Worm (Caenorhabditis elegans) whole organism, mixed stage, embryonic: ENCODE data around the gene F17E9.2.

ENCODE experiments used
- M03D4.4 ChIP-seq: sonication (generic microtip); optimal IDR thresholded peaks from 2 replicates; lab custom pipeline; 2017; ENCODE audit warnings: mild to moderate bottlenecking, missing genetic modification characterization, missing compliant biosample characterization
- bed-3 ChIP-seq: fragments of 200-800 bp; sonication (Bioruptor generic); optimal IDR thresholded peaks from 3 replicates; lab custom pipeline; 2018; ENCODE audit warnings: mild to moderate bottlenecking, missing genetic modification characterization, moderate library complexity, missing compliant biosample characterization
- blmp-1 ChIP-seq: fragments of 150-350 bp; optimal IDR thresholded peaks from 2 replicates; lab custom pipeline; 2014; ENCODE audit warnings: missing biosample characterization, missing genetic modification characterization
- ceh-39 ChIP-seq: fragments of 150-350 bp; optimal IDR thresholded peaks from 2 replicates; lab custom pipeline; 2014; ENCODE audit warnings: missing biosample characterization, missing genetic modification characterization
- ceh-43 ChIP-seq: fragments of 200-800 bp; sonication (Bioruptor generic); optimal IDR thresholded peaks from 2 replicates; lab custom pipeline; 2018; ENCODE audit warnings: mild to moderate bottlenecking, missing genetic modification characterization, moderate library complexity, missing compliant biosample characterization
- ceh-83 ChIP-seq: fragments of 200-800 bp; sonication (Bioruptor generic); optimal IDR thresholded peaks from 2 replicates; lab custom pipeline; 2018; ENCODE audit warnings: mild to moderate bottlenecking, missing genetic modification characterization, missing compliant biosample characterization
- ces-1 ChIP-seq: fragments of 150-350 bp; optimal IDR thresholded peaks from 2 replicates; lab custom pipeline; 2014; ENCODE audit warnings: missing biosample characterization, missing genetic modification reagents, missing genetic modification characterization
- cnd-1 ChIP-seq: fragments of 200-800 bp; sonication (Bioruptor generic); optimal IDR thresholded peaks from 2 replicates; lab custom pipeline; 2018; ENCODE audit warnings: mild to moderate bottlenecking, missing genetic modification characterization, missing compliant biosample characterization
- drap-1 ChIP-seq: fragments of 200-800 bp; sonication (Bioruptor generic); optimal IDR thresholded peaks from 3 replicates; lab custom pipeline; 2018; ENCODE audit warnings: mild to moderate bottlenecking, missing genetic modification characterization, missing compliant biosample characterization
- elt-1 ChIP-seq: sonication (generic microtip); optimal IDR thresholded peaks from 2 replicates; lab custom pipeline; 2017; ENCODE audit warnings: missing genetic modification characterization, mild to moderate bottlenecking, missing compliant biosample characterization, antibody characterized with exemption, moderate library complexity, borderline replicate concordance; ENCODE audit not compliant: insufficient read depth
- elt-3 ChIP-seq: fragments of 150-350 bp; optimal IDR thresholded peaks from 2 replicates; lab custom pipeline; 2014; ENCODE audit warnings: missing biosample characterization, missing genetic modification characterization
- flh-1 ChIP-seq: fragments of 200-800 bp; sonication (Bioruptor generic); optimal IDR thresholded peaks from 2 replicates; lab custom pipeline; 2018; ENCODE audit warnings: mild to moderate bottlenecking, missing genetic modification characterization, moderate library complexity, missing compliant biosample characterization
- ham-2 ChIP-seq: fragments of 200-800 bp; sonication (Bioruptor generic); optimal IDR thresholded peaks from 2 replicates; lab custom pipeline; 2018; ENCODE audit warnings: mild to moderate bottlenecking, missing genetic modification characterization, missing compliant biosample characterization
- hlh-1 ChIP-seq: fragments of 150-350 bp; optimal IDR thresholded peaks from 2 replicates; lab custom pipeline; 2014; ENCODE audit warnings: missing biosample characterization, missing genetic modification reagents, missing genetic modification characterization
- lin-13 ChIP-seq: fragments of 150-350 bp; optimal IDR thresholded peaks from 2 replicates; lab custom pipeline; 2014; ENCODE audit warnings: missing biosample characterization, missing genetic modification characterization
- lin-32 ChIP-seq: fragments of 200-800 bp; sonication (Bioruptor generic); optimal IDR thresholded peaks from 2 replicates; lab custom pipeline; 2018; ENCODE audit warnings: mild to moderate bottlenecking, missing genetic modification characterization, missing compliant biosample characterization
- lsy-2 ChIP-seq: fragments of 150-350 bp; optimal IDR thresholded peaks from 2 replicates; lab custom pipeline; 2014; ENCODE audit warnings: missing biosample characterization, missing genetic modification characterization
- mab-5 ChIP-seq: fragments of 150-350 bp; optimal IDR thresholded peaks from 2 replicates; lab custom pipeline; 2014; ENCODE audit warnings: missing biosample characterization, missing genetic modification characterization
- mep-1 ChIP-seq: fragments of 150-350 bp; optimal IDR thresholded peaks from 2 replicates; lab custom pipeline; 2017; ENCODE audit warnings: missing biosample characterization, missing genetic modification reagents, missing genetic modification characterization, inconsistent platforms
- mls-2 ChIP-seq: sonication (generic microtip); optimal IDR thresholded peaks from 2 replicates; lab custom pipeline; 2016; ENCODE audit warnings: mild to moderate bottlenecking, missing genetic modification characterization, moderate library complexity, missing compliant biosample characterization
- nhr-12 ChIP-seq: fragments of 150-350 bp; optimal IDR thresholded peaks from 2 replicates; lab custom pipeline; 2014; ENCODE audit warnings: missing biosample characterization, missing genetic modification characterization
- nhr-2 ChIP-seq: fragments of 150-350 bp; optimal IDR thresholded peaks from 2 replicates; lab custom pipeline; 2014; ENCODE audit warnings: missing biosample characterization, missing genetic modification characterization
- nhr-237 ChIP-seq: fragments of 150-350 bp; optimal IDR thresholded peaks from 2 replicates; lab custom pipeline; 2014; ENCODE audit warnings: missing biosample characterization, missing genetic modification characterization
- nhr-28 ChIP-seq: fragments of 150-350 bp; optimal IDR thresholded peaks from 2 replicates; lab custom pipeline; 2014; ENCODE audit warnings: missing biosample characterization, missing genetic modification characterization
- nhr-76 ChIP-seq: sonication (generic microtip); optimal IDR thresholded peaks from 2 replicates; lab custom pipeline; 2017; ENCODE audit warnings: missing biosample characterization, missing genetic modification characterization
- pha-4 ChIP-seq: fragments of 150-350 bp; optimal IDR thresholded peaks from 2 replicates; lab custom pipeline; 2018; ENCODE audit warnings: missing biosample characterization, missing genetic modification reagents, missing genetic modification characterization
- sem-2 ChIP-seq: fragments of 200-800 bp; sonication (Bioruptor generic); optimal IDR thresholded peaks from 2 replicates; lab custom pipeline; 2018; ENCODE audit warnings: mild to moderate bottlenecking, missing genetic modification characterization, missing compliant biosample characterization
- snpc-4 ChIP-seq: fragments of 150-350 bp; optimal IDR thresholded peaks from 2 replicates; lab custom pipeline; 2014; ENCODE audit warnings: missing biosample characterization, missing genetic modification characterization
- sptf-1 ChIP-seq: sonication (generic microtip); optimal IDR thresholded peaks from 2 replicates; lab custom pipeline; 2017; ENCODE audit warnings: mild to moderate bottlenecking, missing genetic modification characterization, moderate library complexity, missing compliant biosample characterization
- tbx-8 ChIP-seq: fragments of 200-800 bp; sonication (Bioruptor generic); optimal IDR thresholded peaks from 2 replicates; lab custom pipeline; 2018; ENCODE audit warnings: mild to moderate bottlenecking, missing genetic modification characterization, moderate library complexity, missing compliant biosample characterization
- unc-120 ChIP-seq: sonication (generic microtip); optimal IDR thresholded peaks from 2 replicates; lab custom pipeline; 2017; ENCODE audit warnings: missing genetic modification characterization, missing compliant biosample characterization; ENCODE audit not compliant: poor library complexity, severe bottlenecking
- unc-39 ChIP-seq: fragments of 150-350 bp; optimal IDR thresholded peaks from 2 replicates; lab custom pipeline; 2014; ENCODE audit warnings: missing biosample characterization, missing genetic modification characterization
- unc-62 ChIP-seq: fragments of 150-350 bp; optimal IDR thresholded peaks from 2 replicates; lab custom pipeline; 2014; ENCODE audit warnings: missing biosample characterization, missing genetic modification reagents, missing genetic modification characterization
- zip-8 ChIP-seq: fragments of 150-350 bp; optimal IDR thresholded peaks from 2 replicates; lab custom pipeline; 2014; ENCODE audit warnings: missing biosample characterization, missing genetic modification characterization
- ztf-11 ChIP-seq: fragments of 150-350 bp; optimal IDR thresholded peaks from 2 replicates; lab custom pipeline; 2014; ENCODE audit warnings: missing biosample characterization, missing genetic modification characterization

F17E9.2 gene

ce11 chrIV:8366295-8366694, 10.6 kb downstream of the F17E9.2 start, which contains the start of gene aagr-1:
aagr-1 (plus strand) TSS chrIV:8366521.
- TF ChIP-seq hlh-1 (tag; lab: Kevin White, UChicago) = no peak
- TF ChIP-seq lin-13 (tag; lab: Kevin White, UChicago) = no peak
- TF ChIP-seq lsy-2 = no peak
- TF ChIP-seq ces-1 (GFP tag; lab: Kevin White, UChicago) = no peak
- no peak for TF ChIP-seq ceh-83 (GFP tag; lab: Kevin White, UChicago)
- TF ChIP-seq blmp-1 = no peak
- TF ChIP-seq mab-5 = no peak
- TF ChIP-seq mls-2 (tag; lab: Kevin White, UChicago) = no peak
- no peak for TF ChIP-seq cnd-1 (tag; lab: Kevin White, UChicago)
- TF ChIP-seq nhr-28 (tag; lab: Kevin White, UChicago) = no peak
- TF ChIP-seq lin-32 (GFP tag; lab: Kevin White, UChicago) = no peak

- TF ChIP-seq pha-4 (tag; lab: Kevin White, UChicago) (no peak), flh-1 (GFP tag; lab: Kevin White, UChicago) (no peak), lin-32 (GFP tag; lab: Kevin White, UChicago) (no peak), unc-120 (tag; lab: Kevin White, UChicago) (no peak), unc-39 (no peak), blmp-1 (no peak), nhr-237 (tag; lab: Kevin White, UChicago) (no peak), mep-1 (tag; lab: Kevin White, UChicago) (no peak)
Observed at ce11 chrIV:8367887-8368286, 12.2 kb downstream of the F17E9.2 start.

- TF ChIP-seq pha-4 (tag; lab: Kevin White, UChicago) (no peak), drap-1 (no peak), elt-1 (tag; lab: Kevin White, UChicago) (no peak), cnd-1 (tag; lab: Kevin White, UChicago) (no peak), bed-3 (GFP tag; lab: Kevin White, UChicago) (no peak), unc-120 (tag; lab: Kevin White, UChicago) (no peak), mab-5 (no peak), nhr-2 (tag; lab: Kevin White, UChicago) (no peak), unc-62 (GFP tag; lab: Kevin White, UChicago) (no peak), flh-1 (GFP tag; lab: Kevin White, UChicago) (no peak), hlh-1 (tag; lab: Kevin White, UChicago) (no peak), M03D4.4 (tag; lab: Kevin White, UChicago) (no peak), elt-3 (tag; lab: Kevin White, UChicago) (no peak), sptf-1 (tag; lab: Kevin White, UChicago) (no peak), unc-39 (no peak)
Observed at ce11 chrIV:8369135-8369534, 13.4 kb downstream of the F17E9.2 start, which contains the start of gene D2096.6. D2096.6 (minus strand) TSS chrIV:8369235.

ce11 chrIV:8375381-8375780, 19.7 kb downstream of the F17E9.2 start:
- no peak for TF ChIP-seq nhr-76 (tag; lab: Kevin White, UChicago)
- TF ChIP-seq zip-8 (tag; lab: Kevin White, UChicago) = no peak
- TF ChIP-seq nhr-12 (tag; lab: Kevin White, UChicago) = peak; percentile 25
- TF ChIP-seq sptf-1 (tag; lab: Kevin White, UChicago) = peak; percentile 91
- TF ChIP-seq ceh-43 (GFP tag; lab: Kevin White, UChicago) = peak; percentile 84
- peak; percentile 82 for TF ChIP-seq ham-2 (GFP tag; lab: Kevin White, UChicago)
- TF ChIP-seq cnd-1 (tag; lab: Kevin White, UChicago) = peak; percentile 95
- TF ChIP-seq lsy-2 = no peak
- peak; percentile 75 for TF ChIP-seq unc-120 (tag; lab: Kevin White, UChicago)
- TF ChIP-seq hlh-1 (tag; lab: Kevin White, UChicago) = peak; percentile 15
- TF ChIP-seq lin-32 (GFP tag; lab: Kevin White, UChicago) = peak; percentile 84
- TF ChIP-seq lin-13 (tag; lab: Kevin White, UChicago) = peak; percentile 10
- TF ChIP-seq mep-1 (tag; lab: Kevin White, UChicago) = peak; percentile 86
- TF ChIP-seq mls-2 (tag; lab: Kevin White, UChicago) = peak; percentile 93
- no peak for TF ChIP-seq elt-3 (tag; lab: Kevin White, UChicago)
- TF ChIP-seq blmp-1 = no peak
- no peak for TF ChIP-seq mab-5
- peak; percentile 48 for TF ChIP-seq ceh-39 (tag; lab: Kevin White, UChicago)
- TF ChIP-seq M03D4.4 (tag; lab: Kevin White, UChicago) = peak; percentile 94
- peak; percentile 80 for TF ChIP-seq pha-4 (tag; lab: Kevin White, UChicago)
- peak; percentile 92 for TF ChIP-seq drap-1
- no peak for TF ChIP-seq snpc-4 (tag; lab: Kevin White, UChicago)
- no peak for TF ChIP-seq nhr-2 (tag; lab: Kevin White, UChicago)
- TF ChIP-seq sem-2 = peak; percentile 87
- no peak for TF ChIP-seq ces-1 (GFP tag; lab: Kevin White, UChicago)
- peak; percentile 54 for TF ChIP-seq nhr-28 (tag; lab: Kevin White, UChicago)
- TF ChIP-seq tbx-8 (GFP tag; lab: Kevin White, UChicago) = peak; percentile 80
- TF ChIP-seq flh-1 (GFP tag; lab: Kevin White, UChicago) = peak; percentile 68
- TF ChIP-seq unc-62 (GFP tag; lab: Kevin White, UChicago) = peak; percentile 45
- TF ChIP-seq unc-39 = no peak
- TF ChIP-seq bed-3 (GFP tag; lab: Kevin White, UChicago) = peak; percentile 74
- no peak for TF ChIP-seq elt-1 (tag; lab: Kevin White, UChicago)
- TF ChIP-seq ztf-11 = peak; percentile 4
- peak; percentile 38 for TF ChIP-seq nhr-237 (tag; lab: Kevin White, UChicago)
- peak; percentile 94 for TF ChIP-seq ceh-83 (GFP tag; lab: Kevin White, UChicago)
